Worm (Caenorhabditis elegans) whole organism, L4 larva: ENCODE results near the gene Y32F6A.4.

Experiments used
- aha-1 ChIP-seq: fragments of 150-350 bp; peaks from one replicate; lab custom pipeline; 2014; ENCODE audit warnings: missing biosample characterization, missing genetic modification characterization
- ama-1 ChIP-seq: fragments of 150-350 bp; optimal IDR thresholded peaks from 2 replicates; lab custom pipeline; 2014; ENCODE audit warnings: inconsistent platforms, mixed read lengths
- hlh-11 ChIP-seq: fragments of 200-800 bp; sonication (Bioruptor generic); optimal IDR thresholded peaks from 2 replicates; lab custom pipeline; 2018; ENCODE audit warnings: mild to moderate bottlenecking, missing genetic modification characterization, missing compliant biosample characterization
- nhr-76 ChIP-seq: fragments of 150-350 bp; optimal IDR thresholded peaks from 2 replicates; lab custom pipeline; 2014; ENCODE audit warnings: missing biosample characterization, missing genetic modification characterization
- skn-1 ChIP-seq: fragments of 150-350 bp; optimal IDR thresholded peaks from 2 replicates; lab custom pipeline; 2014; ENCODE audit warnings: missing biosample characterization, missing genetic modification characterization
- zfp-3 ChIP-seq: fragments of 200-800 bp; sonication (Bioruptor generic); conservative IDR thresholded peaks from 2 replicates; pipeline ENCODE4 v1.3.6; 2022; ENCODE audit warnings: missing genetic modification reagents, missing genetic modification characterization, missing compliant biosample characterization

DNA sequence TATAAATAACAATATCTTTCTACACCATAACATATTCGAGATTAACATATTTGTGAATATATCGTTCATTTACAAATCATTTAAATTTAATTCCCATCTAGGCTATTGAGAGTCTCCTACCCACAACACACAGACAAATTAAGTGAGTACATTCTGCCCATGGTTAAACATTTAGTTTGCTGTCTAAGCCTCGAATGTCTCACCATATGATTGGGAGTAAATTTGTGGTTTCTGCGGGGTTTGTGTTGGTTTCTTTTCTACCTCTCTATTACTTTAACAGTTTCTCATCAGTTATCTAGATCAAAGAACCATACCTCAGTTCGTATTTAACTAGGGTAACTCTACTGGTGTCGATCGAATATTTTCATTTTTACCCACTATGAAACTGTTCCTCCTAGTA is 35.4 kb downstream of the Y32F6A.4 start, which contains the start of gene ugt-2:
- TF ChIP-seq skn-1, result no peak
- no peak for TF ChIP-seq nhr-76 (tag; lab: Kevin White, UChicago)
- no peak for TF ChIP-seq hlh-11 (tag; lab: Kevin White, UChicago)
- no peak for TF ChIP-seq aha-1 (tag; lab: Kevin White, UChicago)
- TF ChIP-seq ama-1, result no peak
- TF ChIP-seq zfp-3, result no peak
